Worm (Caenorhabditis elegans) whole organism, L4 larva: ENCODE measurements around the gene C35B1.4.

Experiments
- T26A8.4 ChIP-seq: fragments of 200-800 bp; sonication (Bioruptor generic); IDR thresholded peaks from 2 replicates; pipeline ENCODE4 v1.3.6; 2022; ENCODE audit warnings: missing genetic modification characterization, missing compliant biosample characterization
- attf-4 ChIP-seq: sonication (generic microtip); optimal IDR thresholded peaks from 3 replicates; lab custom pipeline; 2017; ENCODE audit warnings: missing biosample characterization, missing genetic modification characterization
- cey-2 ChIP-seq: sonication (generic microtip); optimal IDR thresholded peaks from 3 replicates; lab custom pipeline; 2017; ENCODE audit warnings: missing genetic modification characterization, mild to moderate bottlenecking, missing compliant biosample characterization, antibody characterized with exemption, borderline replicate concordance; ENCODE audit not compliant: insufficient read depth
- lin-15B ChIP-seq: fragments of 150-350 bp; sonication (generic microtip); optimal IDR thresholded peaks from 3 replicates; lab custom pipeline; 2014; ENCODE audit warnings: missing biosample characterization, missing genetic modification characterization
- mxl-2 ChIP-seq: fragments of 200-800 bp; sonication (Bioruptor generic); conservative IDR thresholded peaks from 2 replicates; pipeline ENCODE4 v1.3.6; 2022; ENCODE audit warnings: missing genetic modification reagents, missing genetic modification characterization, missing compliant biosample characterization
- nhr-237 ChIP-seq: sonication (generic microtip); optimal IDR thresholded peaks from 2 replicates; lab custom pipeline; 2017; ENCODE audit warnings: missing biosample characterization, missing genetic modification characterization
- snpc-4 ChIP-seq: fragments of 150-350 bp; optimal IDR thresholded peaks from 2 replicates; lab custom pipeline; 2014; ENCODE audit warnings: missing biosample characterization, missing genetic modification characterization
- tra-1 ChIP-seq: fragments of 200-800 bp; sonication (Bioruptor generic); IDR thresholded peaks from 2 replicates; pipeline ENCODE4 v1.3.6; 2022; ENCODE audit warnings: missing genetic modification reagents, missing genetic modification characterization, missing compliant biosample characterization
- ztf-11 ChIP-seq: fragments of 150-350 bp; optimal IDR thresholded peaks from 2 replicates; lab custom pipeline; 2014; ENCODE audit warnings: missing biosample characterization, missing genetic modification characterization

DNA sequence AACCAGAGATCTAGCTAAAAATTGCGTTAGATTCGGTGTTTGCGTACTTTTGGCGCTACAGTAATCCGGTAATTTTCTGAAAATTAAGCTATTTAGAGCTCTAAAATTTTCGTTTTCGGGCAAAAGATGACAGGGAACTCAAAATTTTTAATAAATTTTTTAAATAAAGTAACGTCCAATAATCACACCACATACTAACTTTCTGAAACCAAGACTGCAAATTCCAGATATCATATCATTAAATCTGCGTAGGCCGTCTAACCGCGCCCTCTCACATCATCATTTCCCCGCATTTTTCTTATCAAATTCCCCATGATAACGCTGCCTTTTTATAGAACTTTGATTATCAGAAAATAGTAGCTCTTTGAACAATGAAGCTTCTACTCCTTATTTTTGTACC is 37.8 kb downstream of the C35B1.4 start, which contains the start of gene drd-50:
- TF ChIP-seq nhr-237 (no peak), lin-15B (tag; lab: Kevin White, UChicago) (no peak), snpc-4 (tag; lab: Kevin White, UChicago) (no peak), tra-1 (GFP tag; lab: Robert Waterston, UW) (no peak), attf-4 (tag; lab: Kevin White, UChicago) (no peak), T26A8.4 (no peak), ztf-11 (tag; lab: Kevin White, UChicago) (no peak), mxl-2 (GFP tag; lab: Robert Waterston, UW) (no peak), cey-2 (tag; lab: Kevin White, UChicago) (no peak)
